Fruit fly (Drosophila melanogaster) whole organism, prepupa: ENCODE results near the gene CG14715.

ENCODE experiments used
- CG11902 ChIP-seq: fragments of 200-800 bp; sonication (Bioruptor generic); optimal IDR thresholded peaks from 3 replicates; lab custom pipeline; 2016; ENCODE audit warnings: missing biosample characterization, missing genetic modification characterization
- CG32006 ChIP-seq: fragments of 200-800 bp; sonication (Bioruptor generic); optimal IDR thresholded peaks from 3 replicates; lab custom pipeline; 2017; ENCODE audit warnings: missing biosample characterization, mild to moderate bottlenecking, missing genetic modification characterization
- CG4318 ChIP-seq: fragments of 200-800 bp; sonication (Bioruptor generic); optimal IDR thresholded peaks from 3 replicates; lab custom pipeline; 2017; ENCODE audit warnings: missing biosample characterization, mild to moderate bottlenecking, missing genetic modification characterization
- CG6276 ChIP-seq: fragments of 200-800 bp; sonication (Bioruptor generic); optimal IDR thresholded peaks from 2 replicates; lab custom pipeline; 2017; ENCODE audit warnings: missing biosample characterization, mild to moderate bottlenecking, missing genetic modification characterization
- CG6854 ChIP-seq: fragments of 200-800 bp; sonication (Bioruptor generic); optimal IDR thresholded peaks from 2 replicates; lab custom pipeline; 2017; ENCODE audit warnings: missing biosample characterization, mild to moderate bottlenecking, missing genetic modification characterization

DNA sequence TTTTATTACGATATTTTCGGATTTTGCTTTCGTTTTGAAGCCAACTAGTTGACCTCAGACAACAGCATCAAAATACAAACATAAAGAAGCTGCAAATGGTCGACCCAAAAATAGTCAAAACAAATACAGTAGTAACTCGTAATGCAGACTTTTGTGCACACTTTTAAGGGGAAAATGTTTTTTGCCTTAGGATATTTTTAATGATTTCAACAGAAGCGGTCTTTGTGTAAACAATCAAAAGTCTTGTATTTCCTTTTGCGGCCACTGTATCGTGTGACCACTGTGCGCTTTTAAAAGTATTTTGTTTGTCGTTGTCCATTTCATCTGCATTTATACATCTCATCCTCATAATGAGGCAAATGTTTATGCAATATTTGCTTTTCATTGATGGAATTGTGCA is 24.6 kb upstream of the CG14715 start:
- TF ChIP-seq CG11902 (peak; percentile 89), CG6276 (GFP tag; lab: Kevin White, UChicago) (peak; percentile 77), CG4318 (GFP tag; lab: Kevin White, UChicago) (peak; percentile 74), CG6854 (GFP tag; lab: Kevin White, UChicago) (peak; percentile 52), CG32006 (GFP tag; lab: Kevin White, UChicago) (peak; percentile 86)
